Worm (Caenorhabditis elegans) whole organism, L4 larva: ENCODE data around the gene dsl-4.
A peak's percentile ranks its signal among the peaks of the same experiment; 100 is the strongest.

Experiments used
- D1046.2 ChIP-seq: fragments of 200-800 bp; sonication (Bioruptor generic); IDR thresholded peaks from 2 replicates; pipeline ENCODE4 v1.3.6; 2022; ENCODE audit warnings: missing genetic modification characterization, missing compliant biosample characterization
- T20F7.1 ChIP-seq: fragments of 200-800 bp; sonication (Bioruptor generic); optimal IDR thresholded peaks from 2 replicates; lab custom pipeline; 2018; ENCODE audit warnings: mild to moderate bottlenecking, missing genetic modification characterization, missing compliant biosample characterization
- Y5F2A.4 ChIP-seq: fragments of 200-800 bp; sonication (Bioruptor generic); optimal IDR thresholded peaks from 2 replicates; lab custom pipeline; 2018; ENCODE audit warnings: mild to moderate bottlenecking, missing genetic modification characterization, missing compliant biosample characterization
- aha-1 ChIP-seq: fragments of 150-350 bp; peaks from one replicate; lab custom pipeline; 2014; ENCODE audit warnings: missing biosample characterization, missing genetic modification characterization
- ama-1 ChIP-seq: fragments of 150-350 bp; optimal IDR thresholded peaks from 2 replicates; lab custom pipeline; 2014; ENCODE audit warnings: inconsistent platforms, mixed read lengths
- attf-4 ChIP-seq: sonication (generic microtip); optimal IDR thresholded peaks from 3 replicates; lab custom pipeline; 2017; ENCODE audit warnings: missing biosample characterization, missing genetic modification characterization
- ceh-20 ChIP-seq: fragments of 200-800 bp; sonication (Bioruptor generic); IDR thresholded peaks from 2 replicates; pipeline ENCODE4 v1.3.6; 2022; ENCODE audit warnings: missing genetic modification reagents, missing genetic modification characterization, missing compliant biosample characterization
- ceh-32 ChIP-seq: sonication (generic microtip); optimal IDR thresholded peaks from 2 replicates; lab custom pipeline; 2016; ENCODE audit warnings: mild to moderate bottlenecking, missing genetic modification characterization, missing compliant biosample characterization; ENCODE audit not compliant: poor library complexity
- ctbp-1 ChIP-seq: fragments of 200-800 bp; sonication (Bioruptor generic); IDR thresholded peaks from 2 replicates; pipeline ENCODE4 v1.3.6; 2022; ENCODE audit warnings: missing genetic modification reagents, missing genetic modification characterization, missing compliant biosample characterization
- daf-12 ChIP-seq: fragments of 150-350 bp; optimal IDR thresholded peaks from 2 replicates; lab custom pipeline; 2014; ENCODE audit warnings: missing biosample characterization, missing genetic modification reagents, missing genetic modification characterization
- daf-16 ChIP-seq, 3 experiments: sonication (generic microtip); optimal IDR thresholded peaks; 2 replicates each; lab custom pipeline; 2016 to 2017; ENCODE audit warnings: missing genetic modification characterization in 3 of 3, missing genetic modification reagents in 3 of 3, mild to moderate bottlenecking in 2 of 3, missing compliant biosample characterization in 2 of 3, missing biosample characterization in 1 of 3, moderate library complexity in 1 of 3
- daf-19 ChIP-seq: fragments of 200-800 bp; sonication (Bioruptor generic); conservative IDR thresholded peaks from 2 replicates; pipeline ENCODE4 v1.3.6; 2022; ENCODE audit warnings: missing genetic modification characterization, missing compliant biosample characterization
- daf-8 ChIP-seq: fragments of 200-800 bp; sonication (Bioruptor generic); IDR thresholded peaks from 2 replicates; pipeline ENCODE4 v1.3.6; 2022; ENCODE audit warnings: missing genetic modification characterization, missing compliant biosample characterization
- dmd-6 ChIP-seq: fragments of 200-800 bp; sonication (Bioruptor generic); IDR thresholded peaks from 2 replicates; pipeline ENCODE4 v1.3.6; 2022; ENCODE audit warnings: missing genetic modification reagents, missing genetic modification characterization, missing compliant biosample characterization
- dve-1 ChIP-seq: sonication (generic microtip); optimal IDR thresholded peaks from 2 replicates; lab custom pipeline; 2017; ENCODE audit warnings: antibody characterized with exemption, mild to moderate bottlenecking, missing genetic modification characterization, missing compliant biosample characterization; ENCODE audit not compliant: insufficient read depth
- fkh-10 ChIP-seq: fragments of 150-350 bp; optimal IDR thresholded peaks from 2 replicates; lab custom pipeline; 2014; ENCODE audit warnings: missing biosample characterization, missing genetic modification reagents, missing genetic modification characterization
- fos-1 ChIP-seq: fragments of 150-350 bp; optimal IDR thresholded peaks from 2 replicates; lab custom pipeline; 2014; ENCODE audit warnings: missing biosample characterization, missing genetic modification characterization
- hlh-11 ChIP-seq: fragments of 200-800 bp; sonication (Bioruptor generic); optimal IDR thresholded peaks from 2 replicates; lab custom pipeline; 2018; ENCODE audit warnings: mild to moderate bottlenecking, missing genetic modification characterization, missing compliant biosample characterization
- lin-13 ChIP-seq: fragments of 150-350 bp; optimal IDR thresholded peaks from 2 replicates; lab custom pipeline; 2014; ENCODE audit warnings: missing biosample characterization, missing genetic modification reagents, missing genetic modification characterization
- lir-3 ChIP-seq: sonication (generic microtip); optimal IDR thresholded peaks from 2 replicates; lab custom pipeline; 2016; ENCODE audit warnings: mild to moderate bottlenecking, missing genetic modification characterization, missing compliant biosample characterization
- madf-5 ChIP-seq, 2 experiments: fragments of 200-800 bp; sonication (Bioruptor generic); IDR thresholded peaks; 2 replicates each; pipeline ENCODE4 v1.3.6; 2022; ENCODE audit warnings: missing compliant biosample characterization in 2 of 2, missing genetic modification characterization in 2 of 2
- madf-9 ChIP-seq: fragments of 200-800 bp; sonication (Bioruptor generic); conservative IDR thresholded peaks from 2 replicates; pipeline ENCODE4 v1.3.6; 2022; ENCODE audit warnings: missing genetic modification reagents, missing genetic modification characterization, missing compliant biosample characterization
- mxl-3 ChIP-seq: fragments of 200-800 bp; sonication (Bioruptor generic); optimal IDR thresholded peaks from 2 replicates; lab custom pipeline; 2018; ENCODE audit warnings: mild to moderate bottlenecking, missing genetic modification characterization, missing compliant biosample characterization
- nhr-102 ChIP-seq: sonication (generic microtip); optimal IDR thresholded peaks from 2 replicates; lab custom pipeline; 2016; ENCODE audit warnings: mild to moderate bottlenecking, missing genetic modification characterization, moderate library complexity, missing compliant biosample characterization
- nhr-28 ChIP-seq: fragments of 150-350 bp; optimal IDR thresholded peaks from 2 replicates; lab custom pipeline; 2014; ENCODE audit warnings: missing biosample characterization, missing genetic modification characterization
- nhr-41 ChIP-seq: fragments of 200-800 bp; sonication (Bioruptor generic); IDR thresholded peaks from 2 replicates; pipeline ENCODE4 v1.3.6; 2022; ENCODE audit warnings: missing genetic modification reagents, missing genetic modification characterization, missing compliant biosample characterization
- nhr-42 ChIP-seq: fragments of 200-800 bp; sonication (Bioruptor generic); IDR thresholded peaks from 2 replicates; pipeline ENCODE4 v1.3.6; 2022; ENCODE audit warnings: missing genetic modification characterization, missing compliant biosample characterization
- nhr-48 ChIP-seq: sonication (generic microtip); optimal IDR thresholded peaks from 2 replicates; lab custom pipeline; 2016; ENCODE audit warnings: mild to moderate bottlenecking, missing genetic modification characterization, missing compliant biosample characterization
- nhr-6 ChIP-seq: fragments of 150-350 bp; optimal IDR thresholded peaks from 2 replicates; lab custom pipeline; 2014; ENCODE audit warnings: missing biosample characterization, missing genetic modification characterization
- nhr-76 ChIP-seq: fragments of 150-350 bp; optimal IDR thresholded peaks from 2 replicates; lab custom pipeline; 2014; ENCODE audit warnings: missing biosample characterization, missing genetic modification characterization
- nhr-77 ChIP-seq: fragments of 150-350 bp; optimal IDR thresholded peaks from 2 replicates; lab custom pipeline; 2014; ENCODE audit warnings: missing biosample characterization, missing genetic modification characterization
- php-3 ChIP-seq: fragments of 200-800 bp; sonication (Bioruptor generic); IDR thresholded peaks from 2 replicates; pipeline ENCODE4 v1.3.6; 2022; ENCODE audit warnings: missing genetic modification reagents, missing genetic modification characterization, missing compliant biosample characterization
- pqm-1 ChIP-seq: sonication (generic microtip); optimal IDR thresholded peaks from 2 replicates; lab custom pipeline; 2017; ENCODE audit warnings: missing biosample characterization, missing genetic modification characterization
- saeg-2 ChIP-seq: fragments of 200-800 bp; sonication (Bioruptor generic); IDR thresholded peaks from 2 replicates; pipeline ENCODE4 v1.3.6; 2022; ENCODE audit warnings: missing genetic modification reagents, missing genetic modification characterization, missing compliant biosample characterization
- tra-1 ChIP-seq: fragments of 200-800 bp; sonication (Bioruptor generic); IDR thresholded peaks from 2 replicates; pipeline ENCODE4 v1.3.6; 2022; ENCODE audit warnings: missing genetic modification reagents, missing genetic modification characterization, missing compliant biosample characterization
- unc-130 ChIP-seq: sonication (generic microtip); optimal IDR thresholded peaks from 2 replicates; lab custom pipeline; 2016; ENCODE audit warnings: missing genetic modification reagents, missing genetic modification characterization, missing compliant biosample characterization
- zip-2 ChIP-seq: fragments of 150-350 bp; optimal IDR thresholded peaks from 2 replicates; lab custom pipeline; 2014; ENCODE audit warnings: missing biosample characterization, missing genetic modification characterization

dsl-4 gene

DNA sequence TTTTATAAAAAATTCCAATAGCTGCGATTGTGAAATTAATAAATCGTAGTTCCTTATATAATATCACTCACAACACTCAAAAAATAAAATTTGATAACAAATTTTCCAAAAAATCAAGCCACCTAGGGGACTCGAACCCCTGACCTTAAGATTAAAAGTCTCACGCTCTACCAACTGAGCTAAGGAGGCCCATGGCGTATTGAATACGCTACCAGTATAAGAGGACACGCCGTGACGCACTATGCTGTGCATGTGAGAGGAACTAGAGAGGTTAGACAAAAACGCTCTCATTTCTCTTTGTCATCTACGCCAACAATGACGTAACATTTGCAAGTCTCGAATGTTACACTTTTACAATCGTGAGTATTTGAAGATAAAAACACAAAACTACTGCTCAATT is 26.4 kb upstream of the dsl-4 start (continued):
- TF ChIP-seq ceh-32 (peak; percentile 72), nhr-77 (tag; lab: Kevin White, UChicago) (peak; percentile 97), fos-1 (tag; lab: Kevin White, UChicago) (no peak), zip-2 (peak; percentile 81), daf-19 (GFP tag; lab: Robert Waterston, UW) (no peak), php-3 (GFP tag; lab: Robert Waterston, UW) (peak; percentile 90), T20F7.1 (peak; percentile 79)

DNA sequence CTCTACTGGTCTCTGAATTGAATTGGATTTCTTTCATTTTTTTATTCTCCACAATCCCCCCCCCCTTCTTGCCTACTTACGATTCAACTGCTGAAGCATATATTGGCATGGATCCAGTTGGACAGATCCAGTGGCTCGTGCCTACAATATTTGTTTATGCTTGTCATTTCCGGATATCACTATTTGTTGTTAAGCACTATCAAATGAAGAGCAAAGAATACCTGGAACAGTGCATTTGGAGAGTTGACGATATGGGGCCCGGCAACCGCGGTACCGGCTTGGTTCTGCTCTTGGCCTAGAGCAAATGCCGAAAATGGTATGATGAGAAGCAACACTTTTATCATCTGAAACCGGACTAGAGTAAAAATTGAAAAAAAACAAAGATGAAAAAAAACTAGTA is 22.5 kb upstream of the dsl-4 start, which contains the start of gene lgc-21:
Gene lgc-21 (minus strand): TSS at position 344 of the 400 bp plus-strand sequence.
- TF ChIP-seq ceh-32 (no peak), aha-1 (tag; lab: Kevin White, UChicago) (peak; percentile 96)

- TF ChIP-seq fkh-10 (GFP tag; lab: Kevin White, UChicago): no peak
- TF ChIP-seq attf-4 (tag; lab: Kevin White, UChicago): no peak
- no peak for TF ChIP-seq D1046.2 (GFP tag; lab: Robert Waterston, UW)
- TF ChIP-seq madf-9 (GFP tag; lab: Robert Waterston, UW): no peak
- TF ChIP-seq lin-13: no peak
- no peak for TF ChIP-seq hlh-11 (tag; lab: Kevin White, UChicago)
- TF ChIP-seq Y5F2A.4 (GFP tag; lab: Kevin White, UChicago): no peak
- no peak for TF ChIP-seq unc-130 (GFP tag; lab: Kevin White, UChicago)
- no peak for TF ChIP-seq lir-3 (tag; lab: Kevin White, UChicago)
- no peak for TF ChIP-seq ceh-20 (GFP tag; lab: Robert Waterston, UW)
- TF ChIP-seq, all 104 proteins: peak for 0
Measured at ce11 chrX:14069528-14069927, 20.7 kb upstream of the dsl-4 start.

DNA sequence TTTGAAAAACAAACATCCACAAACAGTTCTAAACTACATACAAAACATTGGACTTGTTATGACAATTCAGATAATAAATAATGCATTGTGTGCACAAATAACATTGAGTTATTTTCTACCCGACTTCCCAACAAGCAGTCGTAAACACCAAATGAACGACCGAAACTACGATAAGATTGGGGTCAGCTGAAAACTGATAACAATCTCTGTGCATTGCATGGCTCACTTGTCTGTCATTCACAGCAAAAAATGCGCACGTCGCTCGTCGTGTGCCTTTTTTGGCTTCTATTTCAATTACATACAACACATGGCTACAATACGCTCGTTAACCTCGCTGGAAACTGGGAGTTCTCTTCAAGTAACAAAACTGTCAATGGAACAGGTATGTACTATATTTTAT is 19.2 kb upstream of the dsl-4 start, which contains the start of gene C33G3.4:
Gene C33G3.4 (plus strand): TSS at position 213 of the 400 bp plus-strand sequence.
- TF ChIP-seq daf-8 (GFP tag; lab: Robert Waterston, UW): no peak
- peak; percentile 95 for TF ChIP-seq php-3 (GFP tag; lab: Robert Waterston, UW)
- peak; percentile 92 for TF ChIP-seq tra-1
- 0 out of 2 replicates have a peak, but pooled peaks have one; percentile 45 for TF ChIP-seq saeg-2 (GFP tag; lab: Robert Waterston, UW)
- TF ChIP-seq daf-12 (tag; lab: Kevin White, UChicago): no peak
- TF ChIP-seq ctbp-1 (GFP tag; lab: Robert Waterston, UW): no peak
- TF ChIP-seq pqm-1 (tag; lab: Kevin White, UChicago): peak; percentile 86
- TF ChIP-seq ceh-20 (GFP tag; lab: Robert Waterston, UW): peak; percentile 75
- peak; percentile 94 for TF ChIP-seq hlh-11 (tag; lab: Kevin White, UChicago)
- TF ChIP-seq nhr-28 (tag; lab: Kevin White, UChicago): peak; percentile 89
- TF ChIP-seq nhr-48 (tag; lab: Kevin White, UChicago): peak; percentile 53
- peak; percentile 95 for TF ChIP-seq dmd-6 (GFP tag; lab: Robert Waterston, UW)
- TF ChIP-seq nhr-6 (tag; lab: Kevin White, UChicago): no peak
- peak in 1 of 2 experiments; percentile 32 for TF ChIP-seq daf-16 (GFP tag; optimal IDR thresholded peaks at IDR 0.05; lab: Kevin White, UChicago)
- TF ChIP-seq daf-16 (tag; optimal IDR thresholded peaks at IDR 0.05; lab: Kevin White, UChicago): peak; percentile 98
- TF ChIP-seq nhr-42 (GFP tag; lab: Robert Waterston, UW): no peak
- peak; percentile 41 for TF ChIP-seq nhr-77 (tag; lab: Kevin White, UChicago)
- no peak for TF ChIP-seq ama-1 (lab: Kevin White, UChicago)
- no peak for TF ChIP-seq nhr-76
- TF ChIP-seq nhr-102 (tag; lab: Kevin White, UChicago): peak; percentile 60
- peak; percentile 64 for TF ChIP-seq mxl-3 (GFP tag; lab: Kevin White, UChicago)
- TF ChIP-seq dve-1: peak; percentile 76
- peak; percentile 93; the same call in 1 of the 2 replicates for TF ChIP-seq nhr-41 (GFP tag; lab: Robert Waterston, UW)
- no peak for TF ChIP-seq madf-5 (GFP tag; IDR thresholded peaks at IDR 0.05; lab: Robert Waterston, UW)
